Worm (Caenorhabditis elegans) whole organism, midembryonic: ENCODE results near the gene ketn-1.

Experiments
- T22C8.4 ChIP-seq: fragments of 200-800 bp; sonication (Bioruptor generic); IDR thresholded peaks from 2 replicates; pipeline ENCODE4 v1.3.6; 2022; ENCODE audit warnings: missing genetic modification characterization, missing compliant biosample characterization
- cog-1 ChIP-seq: sonication (generic microtip); optimal IDR thresholded peaks from 2 replicates; lab custom pipeline; 2016; ENCODE audit warnings: missing genetic modification characterization, missing compliant biosample characterization
- flt-1 ChIP-seq: fragments of 200-800 bp; sonication (Bioruptor generic); IDR thresholded peaks from 2 replicates; pipeline ENCODE4 v1.3.6; 2022; ENCODE audit warnings: missing genetic modification characterization, missing compliant biosample characterization
- klf-2 ChIP-seq: fragments of 200-800 bp; sonication (Bioruptor generic); conservative IDR thresholded peaks from 2 replicates; pipeline ENCODE4 v1.3.6; 2022; ENCODE audit warnings: missing genetic modification reagents, missing genetic modification characterization, missing compliant biosample characterization
- med-1 ChIP-seq: sonication (generic microtip); optimal IDR thresholded peaks from 2 replicates; lab custom pipeline; 2017; ENCODE audit warnings: missing genetic modification characterization, mild to moderate bottlenecking, missing compliant biosample characterization, antibody characterized with exemption, missing genetic modification reagents; ENCODE audit not compliant: insufficient read depth
- ref-1 ChIP-seq: fragments of 200-800 bp; sonication (Bioruptor generic); conservative IDR thresholded peaks from 2 replicates; pipeline ENCODE4 v1.3.6; 2022; ENCODE audit warnings: missing genetic modification reagents, missing genetic modification characterization, missing compliant biosample characterization
- tab-1 ChIP-seq: fragments of 200-800 bp; sonication (Bioruptor generic); IDR thresholded peaks from 2 replicates; pipeline ENCODE4 v1.3.6; 2022; ENCODE audit warnings: missing genetic modification characterization, missing compliant biosample characterization
- ztf-23 ChIP-seq: fragments of 200-800 bp; sonication (Bioruptor generic); IDR thresholded peaks from 2 replicates; pipeline ENCODE4 v1.3.6; 2022; ENCODE audit warnings: missing genetic modification reagents, missing genetic modification characterization, missing compliant biosample characterization
- ztf-29 ChIP-seq: fragments of 200-800 bp; sonication (Bioruptor generic); IDR thresholded peaks from 2 replicates; pipeline ENCODE4 v1.3.6; 2022; ENCODE audit warnings: missing genetic modification reagents, missing genetic modification characterization, missing compliant biosample characterization

ketn-1 gene

ce11 chrV:2818117-2818516 is 10.5 kb upstream of the ketn-1 start, which contains the start of gene srt-34:
TSS of gene srt-34 (minus strand) at chrV:2818217.
- no peak for TF ChIP-seq med-1
- no peak for TF ChIP-seq cog-1 (tag; lab: Kevin White, UChicago)

DNA sequence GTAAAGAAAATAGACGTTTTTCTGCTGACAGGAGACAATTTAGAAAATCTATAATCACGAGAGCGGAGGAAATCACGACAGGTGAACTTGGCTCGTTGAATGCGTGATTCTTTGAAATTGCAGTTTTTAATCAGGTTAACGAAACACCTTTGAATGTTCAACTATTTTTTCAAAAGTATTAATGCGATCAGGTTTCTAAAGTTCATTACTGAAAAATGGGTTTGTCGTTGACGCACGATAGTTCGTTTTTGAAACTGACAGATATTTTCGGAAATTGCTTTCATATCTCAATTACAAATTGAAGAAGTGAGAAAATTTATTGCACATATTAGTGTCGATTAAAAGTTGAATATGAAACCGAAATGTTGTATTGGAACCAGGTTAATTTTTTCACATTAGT is 8.3 kb upstream of the ketn-1 start, which contains the start of gene F54E2.5:
TSS of gene F54E2.5 (minus strand) at position 101 of the 400 bp plus-strand sequence.
- no peak for TF ChIP-seq ztf-29 (GFP tag; lab: Robert Waterston, UW)
- TF ChIP-seq med-1 = no peak
- no peak for TF ChIP-seq flt-1 (GFP tag; lab: Robert Waterston, UW)
- TF ChIP-seq cog-1 (tag; lab: Kevin White, UChicago) = no peak
- no peak for TF ChIP-seq T22C8.4
- no peak for TF ChIP-seq klf-2
- no peak for TF ChIP-seq ztf-23
- no peak for TF ChIP-seq tab-1 (GFP tag; lab: Robert Waterston, UW)
- no peak for TF ChIP-seq ref-1 (GFP tag; lab: Robert Waterston, UW)

ce11 chrV:2813856-2814255 is 6.2 kb upstream of the ketn-1 start, which contains the start of gene F54E2.9:
TSS of gene F54E2.9 (minus strand) at chrV:2813987.
- no peak for TF ChIP-seq ztf-23
- no peak for TF ChIP-seq T22C8.4
- TF ChIP-seq med-1 = no peak
- no peak for TF ChIP-seq cog-1 (tag; lab: Kevin White, UChicago)
- TF ChIP-seq ref-1 (GFP tag; lab: Robert Waterston, UW) = no peak
- TF ChIP-seq flt-1 (GFP tag; lab: Robert Waterston, UW) = no peak
- no peak for TF ChIP-seq ztf-29 (GFP tag; lab: Robert Waterston, UW)
- TF ChIP-seq tab-1 (GFP tag; lab: Robert Waterston, UW) = no peak
- no peak for TF ChIP-seq klf-2

- TF ChIP-seq cog-1 (tag; lab: Kevin White, UChicago) (no peak), ztf-23 (no peak), ztf-29 (GFP tag; lab: Robert Waterston, UW) (no peak), klf-2 (no peak), T22C8.4 (no peak), ref-1 (GFP tag; lab: Robert Waterston, UW) (no peak), flt-1 (GFP tag; lab: Robert Waterston, UW) (no peak), med-1 (no peak), tab-1 (GFP tag; lab: Robert Waterston, UW) (no peak)
Measured at ce11 chrV:2810164-2810563, 2.5 kb upstream of the ketn-1 start, which contains the start of gene F54E2.1. TSS of gene F54E2.1 (plus strand) at chrV:2810398.

- TF ChIP-seq med-1 (no peak), ref-1 (GFP tag; lab: Robert Waterston, UW) (no peak), cog-1 (tag; lab: Kevin White, UChicago) (no peak)
Measured at ce11 chrV:2809443-2809842, 1.8 kb upstream of the ketn-1 start.

DNA sequence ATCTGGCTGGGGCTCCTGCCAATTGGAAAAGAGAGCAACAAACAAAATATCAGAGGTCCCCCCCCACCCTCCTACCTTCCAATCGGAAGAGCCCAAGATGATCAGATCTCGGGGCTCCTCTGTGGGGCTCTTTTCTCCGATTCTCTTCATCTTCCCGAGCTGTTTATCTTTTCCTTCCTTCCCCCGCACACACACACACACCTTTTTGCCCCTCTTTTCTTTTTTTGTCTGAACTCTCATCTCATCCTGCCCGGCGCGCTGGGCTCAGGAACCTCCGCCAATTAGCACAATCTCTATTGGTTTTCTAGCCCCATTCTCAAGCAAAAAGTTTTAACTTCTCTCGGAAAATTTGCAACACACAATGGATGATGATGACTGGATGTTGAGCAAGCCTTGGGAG is 4.4 kb downstream of the ketn-1 start:
- TF ChIP-seq cog-1 (tag; lab: Kevin White, UChicago) (no peak), flt-1 (GFP tag; lab: Robert Waterston, UW) (no peak), ztf-29 (GFP tag; lab: Robert Waterston, UW) (no peak), ztf-23 (no peak), klf-2 (no peak), ref-1 (GFP tag; lab: Robert Waterston, UW) (no peak), tab-1 (GFP tag; lab: Robert Waterston, UW) (no peak), med-1 (no peak)

DNA sequence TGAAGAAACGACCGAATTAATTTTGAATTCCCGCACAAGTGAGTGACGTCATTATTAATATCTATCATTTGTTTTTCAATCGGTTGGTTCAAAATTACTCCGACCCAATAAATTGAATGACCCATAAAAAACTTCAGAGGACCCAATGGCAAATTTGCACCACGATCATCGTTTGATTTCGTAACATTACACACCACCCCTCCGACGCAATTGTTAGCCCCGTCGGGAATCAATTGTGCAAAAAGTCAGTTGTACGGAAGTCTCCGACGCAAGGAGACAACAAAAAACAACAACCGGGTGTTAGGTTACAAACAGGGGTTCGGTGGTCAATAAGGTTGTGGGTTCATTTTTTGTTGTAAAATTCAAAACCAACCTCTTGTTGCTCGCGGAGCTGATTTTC is 5.7 kb downstream of the ketn-1 start:
- no peak for TF ChIP-seq klf-2
- no peak for TF ChIP-seq med-1
- no peak for TF ChIP-seq flt-1 (GFP tag; lab: Robert Waterston, UW)
- no peak for TF ChIP-seq T22C8.4
- TF ChIP-seq ztf-29 (GFP tag; lab: Robert Waterston, UW) = no peak
- TF ChIP-seq ref-1 (GFP tag; lab: Robert Waterston, UW) = no peak
- no peak for TF ChIP-seq ztf-23
- no peak for TF ChIP-seq tab-1 (GFP tag; lab: Robert Waterston, UW)
- no peak for TF ChIP-seq cog-1 (tag; lab: Kevin White, UChicago)

- TF ChIP-seq tab-1 (GFP tag; lab: Robert Waterston, UW) (no peak), flt-1 (GFP tag; lab: Robert Waterston, UW) (no peak)
Measured at ce11 chrV:2800676-2801075, 7.0 kb downstream of the ketn-1 start.

- TF ChIP-seq ztf-29 (GFP tag; lab: Robert Waterston, UW) (no peak), ztf-23 (no peak), flt-1 (GFP tag; lab: Robert Waterston, UW) (no peak), T22C8.4 (no peak), klf-2 (no peak)
Measured at ce11 chrV:2799172-2799869, 8.3 kb downstream of the ketn-1 start.

DNA sequence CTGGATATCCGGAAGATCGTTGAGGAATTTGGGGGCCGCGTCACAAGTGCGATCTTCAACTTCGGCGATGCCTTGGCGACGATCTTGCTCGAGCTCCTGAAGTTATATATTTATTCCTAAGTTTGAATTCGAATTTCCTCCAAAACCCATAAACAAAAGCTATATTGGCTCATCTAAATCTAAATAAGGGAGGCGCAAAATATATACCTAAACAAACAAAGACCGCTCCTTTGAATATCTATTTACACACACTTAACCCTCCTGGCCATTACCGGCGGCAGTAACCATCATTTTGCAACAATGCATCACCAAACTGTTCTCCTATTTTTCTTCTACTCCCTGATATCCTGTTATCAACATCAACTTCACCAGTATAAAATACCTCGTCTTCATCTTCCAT is 11.7 kb downstream of the ketn-1 start, which contains the start of gene F54E2.2:
TSS of gene F54E2.2 (plus strand) at position 301 of the 400 bp plus-strand sequence.
- TF ChIP-seq tab-1 (GFP tag; lab: Robert Waterston, UW) (no peak), ref-1 (GFP tag; lab: Robert Waterston, UW) (no peak), ztf-23 (no peak), ztf-29 (GFP tag; lab: Robert Waterston, UW) (no peak), flt-1 (GFP tag; lab: Robert Waterston, UW) (no peak), cog-1 (tag; lab: Kevin White, UChicago) (no peak), klf-2 (no peak), med-1 (no peak), T22C8.4 (no peak)

DNA sequence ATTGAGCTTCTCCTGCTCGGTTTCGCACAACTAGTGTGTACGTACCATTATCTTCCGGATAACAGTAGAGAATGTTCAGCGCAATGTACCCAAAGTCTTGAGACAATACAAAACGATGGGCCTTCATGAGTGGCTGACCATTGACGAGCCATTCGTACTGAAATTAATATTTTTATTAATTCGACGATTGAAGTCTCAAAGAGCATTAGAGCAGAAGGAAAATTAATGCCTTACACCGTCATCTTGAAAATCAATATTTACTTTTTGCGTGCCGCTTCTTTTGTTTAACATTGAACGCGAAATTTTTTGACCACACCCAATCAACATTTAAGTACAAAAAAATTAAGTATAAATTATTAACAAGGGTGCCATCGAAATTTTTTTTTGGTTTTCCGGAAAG is 14.7 kb downstream of the ketn-1 start:
- TF ChIP-seq klf-2 (no peak), med-1 (no peak), tab-1 (GFP tag; lab: Robert Waterston, UW) (no peak), ztf-29 (GFP tag; lab: Robert Waterston, UW) (no peak), T22C8.4 (no peak), flt-1 (GFP tag; lab: Robert Waterston, UW) (no peak), cog-1 (tag; lab: Kevin White, UChicago) (no peak), ref-1 (GFP tag; lab: Robert Waterston, UW) (no peak), ztf-23 (no peak)
